Fruit fly (Drosophila melanogaster) whole organism, adult: ENCODE measurements around the gene Syp.

Experiments used
- CG12768 ChIP-seq: fragments of 200-800 bp; sonication (Bioruptor generic); optimal IDR thresholded peaks from 2 replicates; lab custom pipeline; 2017; ENCODE audit warnings: missing biosample characterization, missing genetic modification characterization, mild to moderate bottlenecking, moderate library complexity, missing genetic modification reagents
- CG14711 ChIP-seq: fragments of 200-800 bp; sonication (Bioruptor generic); optimal IDR thresholded peaks from 2 replicates; lab custom pipeline; 2018; ENCODE audit warnings: missing biosample characterization, mild to moderate bottlenecking, missing genetic modification characterization, moderate library complexity
- CG1620 ChIP-seq: fragments of 200-800 bp; sonication (Bioruptor generic); optimal IDR thresholded peaks from 2 replicates; lab custom pipeline; 2016; ENCODE audit warnings: missing biosample characterization, missing genetic modification characterization
- CG7045 ChIP-seq: fragments of 200-800 bp; sonication (Bioruptor generic); optimal IDR thresholded peaks from 2 replicates; lab custom pipeline; 2017; ENCODE audit warnings: missing biosample characterization, mild to moderate bottlenecking, missing genetic modification characterization
- cic ChIP-seq: fragments of 200-800 bp; sonication (Bioruptor generic); optimal IDR thresholded peaks from 2 replicates; lab custom pipeline; 2017; ENCODE audit warnings: missing biosample characterization, mild to moderate bottlenecking, missing genetic modification characterization, moderate library complexity
- cnc ChIP-seq, 2 experiments: fragments of >200 bp; optimal IDR thresholded peaks; 2 replicates each; lab custom pipeline; 2017
- kay ChIP-seq: fragments of 200-800 bp; sonication (Bioruptor generic); peaks from one replicate; lab custom pipeline; 2016; ENCODE audit warnings: missing biosample characterization, missing genetic modification characterization, borderline replicate concordance
- pad ChIP-seq: fragments of 200-800 bp; sonication (Bioruptor generic); optimal IDR thresholded peaks from 3 replicates; lab custom pipeline; 2017; ENCODE audit warnings: missing biosample characterization, missing genetic modification characterization, mild to moderate bottlenecking, moderate library complexity, missing genetic modification reagents

dm6 chr3R:20783714-20784435 is 27.3 kb downstream of the Syp start:
- peak; percentile 38 for TF ChIP-seq CG7045 (GFP tag; lab: Kevin White, UChicago)
- TF ChIP-seq CG14711 (tag; lab: Kevin White, UChicago) = peak; percentile 31
- TF ChIP-seq cic (GFP tag; lab: Kevin White, UChicago) = peak; percentile 36
- TF ChIP-seq CG1620 = peak; percentile 24
- TF ChIP-seq pad (GFP tag; lab: Kevin White, UChicago) = peak; percentile 40
- TF ChIP-seq cnc (optimal IDR thresholded peaks at IDR 0.05; lab: Kevin White, UChicago) = no peak
- peak; percentile 99 for TF ChIP-seq kay
- peak; percentile 44 for TF ChIP-seq CG12768 (GFP tag; lab: Kevin White, UChicago)
